Fruit fly (Drosophila melanogaster): ENCODE measurements around the gene Arl2.
A peak's percentile ranks its signal among the peaks of the same experiment; 100 is the strongest.

The Arl2 gene

dm6 chr3R:8354458-8354857, 13.6 kb downstream of the Arl2 start (continued):
- no peak for TF ChIP-seq Dp (GFP tag; optimal IDR thresholded peaks at IDR 0.05)
- TF ChIP-seq CG8290 (GFP tag; optimal IDR thresholded peaks at IDR 0.05), result no peak
- TF ChIP-seq CG8290 (tag; optimal IDR thresholded peaks at IDR 0.05), result peak in 1 of 2 experiments; percentile 42
- peak; percentile 56 for TF ChIP-seq Meics (GFP tag; optimal IDR thresholded peaks at IDR 0.05)
- peak; percentile 83 for TF ChIP-seq Med (GFP tag)
- TF ChIP-seq Kr (GFP tag; optimal IDR thresholded peaks at IDR 0.05), result no peak
- no peak for TF ChIP-seq CG8089 (GFP tag; optimal IDR thresholded peaks at IDR 0.05)
- peak; percentile 38 for TF ChIP-seq ems (GFP tag; optimal IDR thresholded peaks at IDR 0.05)
- TF ChIP-seq Nf-YA (GFP tag; IDR thresholded peaks at IDR 0.05), result peak; percentile 63
- TF ChIP-seq ac (GFP tag; optimal IDR thresholded peaks at IDR 0.05), result no peak
- no peak for TF ChIP-seq aop (GFP tag; IDR thresholded peaks at IDR 0.05)
- TF ChIP-seq Usf (GFP tag; optimal IDR thresholded peaks at IDR 0.05), result no peak
- peak; percentile 9; the same call in 1 of the 2 replicates for TF ChIP-seq CG7372 (GFP tag; IDR thresholded peaks at IDR 0.05)
- peak; percentile 54; the same call in 2 of the 3 replicates for TF ChIP-seq CG34422 (GFP tag; IDR thresholded peaks at IDR 0.05)
- TF ChIP-seq Gsc (GFP tag; IDR thresholded peaks at IDR 0.05), result no peak
- no peak for TF ChIP-seq pita (GFP tag; optimal IDR thresholded peaks at IDR 0.05)
- no peak for TF ChIP-seq sqz (GFP tag; optimal IDR thresholded peaks at IDR 0.05)
- TF ChIP-seq CG2712 (tag; optimal IDR thresholded peaks at IDR 0.05), result peak; percentile 42
- peak; percentile 53 for TF ChIP-seq NFAT (GFP tag; IDR thresholded peaks at IDR 0.05)
- TF ChIP-seq CG31224 (GFP tag; IDR thresholded peaks at IDR 0.05), result peak; percentile 40; the same call in 1 of the 2 replicates
- peak; percentile 57 for TF ChIP-seq CG7839 (tag; optimal IDR thresholded peaks at IDR 0.05)
- peak; percentile 13 for TF ChIP-seq CG15514 (GFP tag; optimal IDR thresholded peaks at IDR 0.05)
- peak in 1 of 2 experiments; percentile 55 for TF ChIP-seq bsh (GFP tag; optimal IDR thresholded peaks at IDR 0.05)
- TF ChIP-seq sd (tag; optimal IDR thresholded peaks at IDR 0.05), result peak; percentile 89
- TF ChIP-seq CG2129 (GFP tag; IDR thresholded peaks at IDR 0.05; ENCODE audit: partially characterized antibody), result no peak
- peak; percentile 50 for TF ChIP-seq CG12155 (GFP tag; optimal IDR thresholded peaks at IDR 0.05)
- peak; percentile 74 for TF ChIP-seq Awh (GFP tag; IDR thresholded peaks at IDR 0.05)
- peak; percentile 71 for TF ChIP-seq Dbx (GFP tag; IDR thresholded peaks at IDR 0.05)
- peak; percentile 65; the same call in 1 of the 3 replicates for TF ChIP-seq CG11695 (GFP tag; IDR thresholded peaks at IDR 0.05)
- TF ChIP-seq Scr (GFP tag; IDR thresholded peaks at IDR 0.05; ENCODE audit: partially characterized antibody), result no peak
- TF ChIP-seq Vsx1 (GFP tag; optimal IDR thresholded peaks at IDR 0.05), result peak; percentile 10
- TF ChIP-seq esg (GFP tag; conservative IDR thresholded peaks at IDR 0.05), result 0 out of 2 replicates have a peak, but pooled peaks have one; percentile 25
- peak; percentile 1 for TF ChIP-seq CG10543 (GFP tag; optimal IDR thresholded peaks at IDR 0.05)
- TF ChIP-seq dimm (GFP tag; IDR thresholded peaks at IDR 0.05), result 0 out of 2 replicates have a peak, but pooled peaks have one; percentile 17
- TF ChIP-seq ssp (GFP tag; IDR thresholded peaks at IDR 0.05), result peak; percentile 31; the same call in 1 of the 2 replicates
- peak; percentile 34 for TF ChIP-seq Ssrp (tag; optimal IDR thresholded peaks at IDR 0.05)
- no peak for TF ChIP-seq ash1 (GFP tag; optimal IDR thresholded peaks at IDR 0.05)
- 0 out of 2 replicates have a peak, but pooled peaks have one; percentile 14 for TF ChIP-seq Poxn (GFP tag; IDR thresholded peaks at IDR 0.05)
- TF ChIP-seq dm (GFP tag; optimal IDR thresholded peaks at IDR 0.05), result no peak
- TF ChIP-seq ato (GFP tag; IDR thresholded peaks at IDR 0.05; ENCODE audit: partially characterized antibody), result no peak
- TF ChIP-seq Side (GFP tag; optimal IDR thresholded peaks at IDR 0.05), result no peak
- no peak for TF ChIP-seq crol (GFP tag; IDR thresholded peaks at IDR 0.05)
- no peak for TF ChIP-seq Nf-YC (tag; optimal IDR thresholded peaks at IDR 0.05)
- peak; percentile 51 for TF ChIP-seq CG12769 (tag; optimal IDR thresholded peaks at IDR 0.05)
- TF ChIP-seq CG10267 (tag; optimal IDR thresholded peaks at IDR 0.05), result peak; percentile 1
- no peak for TF ChIP-seq CG3995 (GFP tag; optimal IDR thresholded peaks at IDR 0.05)
- peak; percentile 7 for TF ChIP-seq YL-1 (GFP tag; optimal IDR thresholded peaks at IDR 0.05)
- TF ChIP-seq nmo (GFP tag; optimal IDR thresholded peaks at IDR 0.05), result peak; percentile 37
- peak; percentile 43 for TF ChIP-seq CG43689 (GFP tag; IDR thresholded peaks at IDR 0.05)
- peak; percentile 52 for TF ChIP-seq Oli (tag; optimal IDR thresholded peaks at IDR 0.05)
- TF ChIP-seq Taf1 (GFP tag; IDR thresholded peaks at IDR 0.05), result no peak

Data from whole organism, embryonic.